Fruit fly (Drosophila melanogaster): ENCODE results near the gene Cap-D2.
A peak's percentile ranks its signal among the peaks of the same experiment; 100 is the strongest.

Cap-D2 gene

dm6 chr3R:29711434-29711833, 36.0 kb downstream of the Cap-D2 start:
- TF ChIP-seq esn (GFP tag; optimal IDR thresholded peaks at IDR 0.05) (no peak), Lpt (GFP tag; optimal IDR thresholded peaks at IDR 0.05) (no peak), Eip78C (GFP tag) (peak; percentile 13), CG6163 (GFP tag; IDR thresholded peaks at IDR 0.05) (no peak), CG11762 (GFP tag; optimal IDR thresholded peaks at IDR 0.05; ENCODE audit: insufficient read depth) (no peak), Hr4 (GFP tag; optimal IDR thresholded peaks at IDR 0.05) (no peak), fkh (GFP tag; optimal IDR thresholded peaks at IDR 0.05) (no peak), CG32006 (GFP tag; optimal IDR thresholded peaks at IDR 0.05) (no peak)

DNA sequence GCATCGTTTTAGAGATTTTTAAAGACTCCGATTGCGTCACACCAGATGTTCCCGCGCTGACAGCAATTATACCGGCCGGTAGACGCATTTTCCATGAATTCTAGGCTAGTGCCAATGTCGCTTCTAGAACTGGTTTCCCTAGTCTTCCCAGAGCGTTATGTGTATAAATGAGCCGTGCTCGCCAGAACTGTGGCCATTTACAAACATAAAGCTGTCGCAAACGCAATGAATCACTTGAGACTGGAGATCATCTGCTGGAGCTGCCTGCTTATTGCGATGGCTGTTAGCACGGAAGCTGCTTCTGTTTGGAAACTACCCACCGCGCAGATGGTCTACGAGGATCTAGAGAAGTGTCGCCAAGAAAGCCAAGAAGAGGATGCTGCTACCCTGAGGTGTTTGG, 38.9 kb downstream of the Cap-D2 start, which contains the start of gene Obp99d:
Gene Obp99d (plus strand): TSS at position 192 of the 400 bp plus-strand sequence.
- no peak for TF ChIP-seq CG8119 (GFP tag; IDR thresholded peaks at IDR 0.05)

- TF ChIP-seq achi (GFP tag; optimal IDR thresholded peaks at IDR 0.05) (no peak), Ets96B (tag; optimal IDR thresholded peaks at IDR 0.05) (no peak), fd59A (GFP tag; optimal IDR thresholded peaks at IDR 0.05) (no peak), Eip78C (GFP tag) (no peak), CG8319 (GFP tag; optimal IDR thresholded peaks at IDR 0.05) (no peak), Sox15 (GFP tag; optimal IDR thresholded peaks at IDR 0.05) (no peak), CG10669 (GFP tag; optimal IDR thresholded peaks at IDR 0.05) (no peak)
Observed at dm6 chr3R:29715277-29715676, 39.8 kb downstream of the Cap-D2 start, which contains the start of gene Dup99B. TSS of gene Dup99B (minus strand) at chr3R:29715377.

DNA sequence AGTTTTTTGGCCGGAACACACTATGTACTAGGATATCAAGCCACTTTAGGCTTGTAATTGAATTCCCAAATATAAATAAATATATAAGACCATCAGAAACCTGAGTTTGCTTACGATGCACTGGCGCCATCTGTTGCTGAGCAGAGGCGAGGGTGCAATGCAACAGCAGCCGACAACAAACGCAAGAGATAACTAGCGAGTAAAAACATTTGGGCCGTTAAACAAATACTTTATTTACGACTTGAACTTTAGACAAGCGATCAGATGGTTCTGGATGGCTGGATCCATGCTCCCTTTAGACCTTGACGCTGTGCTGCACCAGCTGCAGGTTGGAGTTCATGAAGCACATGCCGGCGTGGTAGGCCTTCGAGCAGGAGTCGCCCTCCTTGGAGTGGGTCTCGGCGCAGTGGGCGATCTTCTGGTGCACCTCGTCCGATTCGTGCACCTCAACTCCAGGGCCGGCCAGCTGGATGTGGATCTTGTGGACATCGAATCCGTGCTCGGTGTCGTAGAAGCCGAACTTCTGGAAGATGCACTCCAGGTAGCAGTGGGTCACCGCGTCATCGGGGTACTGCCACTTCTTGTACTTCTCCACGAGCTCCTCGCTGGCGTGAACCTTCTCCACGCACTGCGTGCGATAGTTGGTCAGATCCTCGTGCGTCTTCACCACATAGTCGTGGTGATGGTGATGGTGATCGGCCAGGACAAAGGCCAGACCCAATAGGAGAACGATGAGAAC, 40.8 kb downstream of the Cap-D2 start:
- TF ChIP-seq Eip78C (GFP tag), result peak; percentile 36
- TF ChIP-seq Lpt (GFP tag; optimal IDR thresholded peaks at IDR 0.05), result no peak
- TF ChIP-seq OdsH (GFP tag; optimal IDR thresholded peaks at IDR 0.05), result peak; percentile 6
- TF ChIP-seq CG3919 (GFP tag; optimal IDR thresholded peaks at IDR 0.05), result peak; percentile 5
- TF ChIP-seq CG6808 (GFP tag; optimal IDR thresholded peaks at IDR 0.05), result no peak

DNA sequence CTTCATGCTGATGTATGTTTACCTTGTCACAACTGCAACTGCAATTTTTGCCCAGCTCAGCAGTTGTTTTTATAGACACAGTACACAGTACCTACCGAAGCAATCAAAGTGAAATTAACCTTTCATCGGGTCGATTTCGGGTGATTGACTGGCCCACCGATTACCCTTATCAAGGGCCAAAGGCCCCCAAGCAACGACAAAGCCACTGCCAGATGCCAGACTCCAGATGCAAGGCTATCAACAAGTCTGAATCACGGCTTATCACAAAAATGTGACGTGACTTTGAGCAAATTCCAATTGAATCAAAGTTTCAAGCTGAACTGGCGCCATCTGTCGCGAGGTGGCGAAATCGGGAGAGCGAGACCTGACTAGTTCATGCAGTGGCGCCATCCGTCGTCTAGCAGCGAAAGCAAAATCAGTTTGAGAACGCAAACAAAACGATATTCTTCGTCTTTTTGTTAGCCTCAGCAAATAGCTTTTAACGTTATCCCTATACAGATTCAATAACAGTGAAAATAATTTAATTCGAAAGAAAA, 41.4 kb downstream of the Cap-D2 start, which contains the start of gene Obp99b:
Gene Obp99b (minus strand): TSS at position 115 of the 536 bp plus-strand sequence.
- TF ChIP-seq cyc (GFP tag; optimal IDR thresholded peaks at IDR 0.05) (peak; percentile 61), Hr38 (GFP tag; optimal IDR thresholded peaks at IDR 0.05) (no peak), Eip93F (GFP tag; optimal IDR thresholded peaks at IDR 0.05) (no peak), spab (GFP tag; optimal IDR thresholded peaks at IDR 0.05) (peak; percentile 53), Met (GFP tag; optimal IDR thresholded peaks at IDR 0.05) (peak; percentile 77), Eip75B (GFP tag; optimal IDR thresholded peaks at IDR 0.05) (peak; percentile 78), eg (GFP tag; IDR thresholded peaks at IDR 0.05) (peak; percentile 76), svp (GFP tag) (peak; percentile 100), CG11902 (GFP tag; optimal IDR thresholded peaks at IDR 0.05) (peak; percentile 7), CG11294 (GFP tag; IDR thresholded peaks at IDR 0.05) (peak; percentile 48; the same call in 1 of the 2 replicates), vri (GFP tag; optimal IDR thresholded peaks at IDR 0.05) (peak; percentile 53), achi (GFP tag; optimal IDR thresholded peaks at IDR 0.05) (peak; percentile 67), Hr4 (GFP tag; optimal IDR thresholded peaks at IDR 0.05) (peak; percentile 74), esn (GFP tag; optimal IDR thresholded peaks at IDR 0.05) (peak; percentile 69), acj6 (GFP tag; optimal IDR thresholded peaks at IDR 0.05) (peak; percentile 78), OdsH (GFP tag; optimal IDR thresholded peaks at IDR 0.05) (peak; percentile 79), CG6163 (GFP tag; IDR thresholded peaks at IDR 0.05) (peak; percentile 80), Sox102F (GFP tag; optimal IDR thresholded peaks at IDR 0.05) (peak; percentile 41), salr (GFP tag; optimal IDR thresholded peaks at IDR 0.05) (peak in 1 of 2 experiments; percentile 74), dsx (GFP tag; optimal IDR thresholded peaks at IDR 0.05; ENCODE audit: poor library complexity, severe bottlenecking) (peak; percentile 34), CG7368 (GFP tag; optimal IDR thresholded peaks at IDR 0.05) (peak; percentile 78), fd59A (GFP tag; optimal IDR thresholded peaks at IDR 0.05) (peak; percentile 68), CG16779 (tag; optimal IDR thresholded peaks at IDR 0.05) (peak; percentile 46), Ets96B (tag; optimal IDR thresholded peaks at IDR 0.05) (peak; percentile 50), CG11762 (GFP tag; optimal IDR thresholded peaks at IDR 0.05; ENCODE audit: insufficient read depth) (peak; percentile 37), CG32006 (GFP tag; optimal IDR thresholded peaks at IDR 0.05) (peak; percentile 60), lz (GFP tag; optimal IDR thresholded peaks at IDR 0.05) (peak; percentile 63), CG10631 (GFP tag; optimal IDR thresholded peaks at IDR 0.05) (no peak), Eip78C (GFP tag) (peak; percentile 91), pdm3 (GFP tag; optimal IDR thresholded peaks at IDR 0.05) (peak; percentile 79), CG8319 (GFP tag; optimal IDR thresholded peaks at IDR 0.05) (peak; percentile 60), Sox14 (GFP tag; optimal IDR thresholded peaks at IDR 0.05) (peak; percentile 72), CG31627 (GFP tag; optimal IDR thresholded peaks at IDR 0.05) (peak; percentile 58), CG10669 (GFP tag; optimal IDR thresholded peaks at IDR 0.05) (peak; percentile 68)
